Fruit fly (Drosophila melanogaster) whole organism, prepupa: Measurements from ENCODE around the gene RpS10a.
A peak's percentile ranks its signal among the peaks of the same experiment; 100 is the strongest.

Experiments used
- CG11294 ChIP-seq: fragments of 200-800 bp; sonication (Bioruptor generic); IDR thresholded peaks from 2 replicates; pipeline ENCODE4 v1.3.6; 2022; ENCODE audit warnings: missing biosample characterization, missing genetic modification characterization
- CG11762 ChIP-seq: fragments of 200-800 bp; sonication (Bioruptor generic); optimal IDR thresholded peaks from 3 replicates; lab custom pipeline; 2016; ENCODE audit warnings: missing biosample characterization, missing genetic modification characterization; ENCODE audit not compliant: insufficient read depth
- CG11902 ChIP-seq: fragments of 200-800 bp; sonication (Bioruptor generic); optimal IDR thresholded peaks from 3 replicates; lab custom pipeline; 2016; ENCODE audit warnings: missing biosample characterization, missing genetic modification characterization
- CG15336 ChIP-seq: fragments of 200-800 bp; sonication (Bioruptor generic); IDR thresholded peaks from 2 replicates; pipeline ENCODE4 v1.3.6; 2022; ENCODE audit warnings: missing biosample characterization, missing genetic modification characterization
- CG1621 ChIP-seq: fragments of 200-800 bp; sonication (Bioruptor generic); optimal IDR thresholded peaks from 3 replicates; lab custom pipeline; 2018; ENCODE audit warnings: missing biosample characterization, mild to moderate bottlenecking, missing genetic modification characterization
- CG16779 ChIP-seq: fragments of 200-800 bp; sonication (Bioruptor generic); optimal IDR thresholded peaks from 3 replicates; lab custom pipeline; 2017; ENCODE audit warnings: missing biosample characterization, mild to moderate bottlenecking, missing genetic modification characterization
- CG31627 ChIP-seq: fragments of 200-800 bp; sonication (Bioruptor generic); optimal IDR thresholded peaks from 3 replicates; lab custom pipeline; 2016; ENCODE audit warnings: missing biosample characterization, missing genetic modification characterization
- CG34406 ChIP-seq: fragments of 200-800 bp; sonication (Bioruptor generic); optimal IDR thresholded peaks from 3 replicates; lab custom pipeline; 2016; ENCODE audit warnings: missing biosample characterization, missing genetic modification characterization
- CG3919 ChIP-seq: fragments of 200-800 bp; sonication (Bioruptor generic); optimal IDR thresholded peaks from 3 replicates; lab custom pipeline; 2016; ENCODE audit warnings: missing biosample characterization, missing genetic modification characterization
- CG4318 ChIP-seq: fragments of 200-800 bp; sonication (Bioruptor generic); optimal IDR thresholded peaks from 3 replicates; lab custom pipeline; 2017; ENCODE audit warnings: missing biosample characterization, mild to moderate bottlenecking, missing genetic modification characterization
- CG6163 ChIP-seq: fragments of 200-800 bp; sonication (Bioruptor generic); IDR thresholded peaks from 3 replicates; pipeline ENCODE4 v1.3.6; 2022; ENCODE audit warnings: missing biosample characterization, missing genetic modification characterization
- CG6276 ChIP-seq: fragments of 200-800 bp; sonication (Bioruptor generic); optimal IDR thresholded peaks from 2 replicates; lab custom pipeline; 2017; ENCODE audit warnings: missing biosample characterization, mild to moderate bottlenecking, missing genetic modification characterization
- CG6792 ChIP-seq: fragments of 200-800 bp; sonication (Bioruptor generic); optimal IDR thresholded peaks from 3 replicates; lab custom pipeline; 2016; ENCODE audit warnings: missing biosample characterization, missing genetic modification characterization
- CG6854 ChIP-seq: fragments of 200-800 bp; sonication (Bioruptor generic); optimal IDR thresholded peaks from 2 replicates; lab custom pipeline; 2017; ENCODE audit warnings: missing biosample characterization, mild to moderate bottlenecking, missing genetic modification characterization
- CG7368 ChIP-seq: fragments of 200-800 bp; sonication (Bioruptor generic); optimal IDR thresholded peaks from 3 replicates; lab custom pipeline; 2016; ENCODE audit warnings: missing biosample characterization, missing genetic modification characterization
- CG8319 ChIP-seq: fragments of 200-800 bp; sonication (Bioruptor generic); optimal IDR thresholded peaks from 3 replicates; lab custom pipeline; 2016; ENCODE audit warnings: missing biosample characterization, missing genetic modification characterization
- CG9139 ChIP-seq: fragments of 200-800 bp; sonication (Bioruptor generic); optimal IDR thresholded peaks from 3 replicates; lab custom pipeline; 2017; ENCODE audit warnings: missing biosample characterization, mild to moderate bottlenecking, missing genetic modification characterization
- Eip78C ChIP-seq: fragments of 200-800 bp; sonication (Bioruptor generic); peaks from one replicate; lab custom pipeline; 2016; ENCODE audit warnings: missing biosample characterization, missing genetic modification characterization
- Eip93F ChIP-seq: fragments of 200-800 bp; sonication (Bioruptor generic); optimal IDR thresholded peaks from 2 replicates; lab custom pipeline; 2016; ENCODE audit warnings: missing biosample characterization, mild to moderate bottlenecking, missing genetic modification characterization
- Ets21C ChIP-seq: fragments of 200-800 bp; sonication (Bioruptor generic); optimal IDR thresholded peaks from 3 replicates; lab custom pipeline; 2016; ENCODE audit warnings: missing biosample characterization, missing genetic modification characterization
- Hr39 ChIP-seq: fragments of 200-800 bp; sonication (Bioruptor generic); optimal IDR thresholded peaks from 2 replicates; lab custom pipeline; 2016; ENCODE audit warnings: missing biosample characterization, missing genetic modification characterization
- Hr4 ChIP-seq: fragments of 200-800 bp; sonication (Bioruptor generic); optimal IDR thresholded peaks from 3 replicates; lab custom pipeline; 2016; ENCODE audit warnings: missing biosample characterization, missing genetic modification characterization
- Lpt ChIP-seq: fragments of 200-800 bp; sonication (Bioruptor generic); optimal IDR thresholded peaks from 3 replicates; lab custom pipeline; 2016; ENCODE audit warnings: missing biosample characterization, missing genetic modification characterization
- Sox102F ChIP-seq: fragments of 200-800 bp; sonication (Bioruptor generic); optimal IDR thresholded peaks from 2 replicates; lab custom pipeline; 2016; ENCODE audit warnings: missing biosample characterization, mild to moderate bottlenecking, missing genetic modification characterization
- Sox14 ChIP-seq: fragments of 200-800 bp; sonication (Bioruptor generic); optimal IDR thresholded peaks from 3 replicates; lab custom pipeline; 2016; ENCODE audit warnings: missing biosample characterization, missing genetic modification characterization
- Sox15 ChIP-seq: fragments of 200-800 bp; sonication (Bioruptor generic); optimal IDR thresholded peaks from 3 replicates; lab custom pipeline; 2016; ENCODE audit warnings: missing biosample characterization, missing genetic modification characterization
- acj6 ChIP-seq: fragments of 200-800 bp; sonication (Bioruptor generic); optimal IDR thresholded peaks from 3 replicates; lab custom pipeline; 2016; ENCODE audit warnings: missing biosample characterization, missing genetic modification characterization
- cyc ChIP-seq: fragments of 200-800 bp; sonication (Bioruptor generic); optimal IDR thresholded peaks from 3 replicates; lab custom pipeline; 2016; ENCODE audit warnings: missing biosample characterization, missing genetic modification characterization
- dsx ChIP-seq: fragments of 200-800 bp; optimal IDR thresholded peaks from 3 replicates; lab custom pipeline; 2019; ENCODE audit warnings: missing biosample characterization, mild to moderate bottlenecking, missing genetic modification characterization, moderate library complexity; ENCODE audit not compliant: poor library complexity, severe bottlenecking
- esn ChIP-seq: fragments of 200-800 bp; sonication (Bioruptor generic); optimal IDR thresholded peaks from 2 replicates; lab custom pipeline; 2016; ENCODE audit warnings: missing biosample characterization, mild to moderate bottlenecking, missing genetic modification characterization, moderate library complexity
- fd59A ChIP-seq: fragments of 200-800 bp; sonication (Bioruptor generic); optimal IDR thresholded peaks from 2 replicates; lab custom pipeline; 2017; ENCODE audit warnings: missing biosample characterization, mild to moderate bottlenecking, missing genetic modification characterization, missing genetic modification reagents
- lz ChIP-seq: fragments of 200-800 bp; sonication (Bioruptor generic); optimal IDR thresholded peaks from 3 replicates; lab custom pipeline; 2016; ENCODE audit warnings: missing biosample characterization, missing genetic modification characterization
- net ChIP-seq: fragments of 200-800 bp; sonication (Bioruptor generic); optimal IDR thresholded peaks from 3 replicates; lab custom pipeline; 2016; ENCODE audit warnings: missing biosample characterization, missing genetic modification characterization
- salr ChIP-seq, 2 experiments: fragments of 200-800 bp; sonication (Bioruptor generic); optimal IDR thresholded peaks; 3 replicates each; lab custom pipeline; 2016 to 2018; ENCODE audit warnings: missing biosample characterization in 2 of 2, missing genetic modification characterization in 2 of 2, mild to moderate bottlenecking in 1 of 2
- ss ChIP-seq, 2 experiments: fragments of 200-800 bp; sonication (Bioruptor generic); optimal IDR thresholded peaks; 2 replicates in 1 of 2; 3 replicates in 1 of 2; lab custom pipeline; 2017 to 2018; ENCODE audit warnings: mild to moderate bottlenecking in 2 of 2, missing biosample characterization in 2 of 2, missing genetic modification characterization in 2 of 2, moderate library complexity in 1 of 2
- svp ChIP-seq: fragments of 200-800 bp; sonication (Bioruptor generic); peaks from one replicate; lab custom pipeline; 2016; ENCODE audit warnings: missing biosample characterization, missing genetic modification characterization
- topi ChIP-seq: fragments of 200-800 bp; sonication (Bioruptor generic); optimal IDR thresholded peaks from 3 replicates; lab custom pipeline; 2016; ENCODE audit warnings: missing biosample characterization, missing genetic modification characterization

Gene RpS10a

dm6 chr3R:27677174-27677726, 24.7 kb downstream of the RpS10a start, which contains the start of gene Hsdl2 (continued):
- TF ChIP-seq CG3919 (GFP tag; lab: Kevin White, UChicago) (peak; percentile 87), lz (GFP tag; lab: Kevin White, UChicago) (peak; percentile 38), salr (GFP tag; optimal IDR thresholded peaks at IDR 0.05; lab: Kevin White, UChicago) (peak; percentile 64 to 76), cyc (peak; percentile 51), CG8319 (GFP tag; lab: Kevin White, UChicago) (peak; percentile 68), acj6 (GFP tag; lab: Kevin White, UChicago) (peak; percentile 29), CG6276 (peak; percentile 97), Sox102F (peak; percentile 48), CG7368 (peak; percentile 79), CG4318 (no peak), CG34406 (GFP tag; lab: Kevin White, UChicago) (no peak), Hr39 (GFP tag; lab: Kevin White, UChicago) (peak; percentile 27), Eip78C (GFP tag; lab: Kevin White, UChicago) (no peak), Eip93F (GFP tag; lab: Kevin White, UChicago) (peak; percentile 26), CG6854 (GFP tag; lab: Kevin White, UChicago) (peak; percentile 98), Sox15 (GFP tag; lab: Kevin White, UChicago) (no peak), Hr4 (GFP tag; lab: Kevin White, UChicago) (peak; percentile 47), CG15336 (GFP tag; lab: Robert Waterston, UW) (peak; percentile 69; the same call in 1 of the 2 replicates), Lpt (GFP tag; lab: Kevin White, UChicago) (peak; percentile 79), CG11762 (GFP tag; lab: Kevin White, UChicago) (peak; percentile 73), CG11294 (GFP tag; lab: Robert Waterston, UW) (no peak), CG9139 (GFP tag; lab: Kevin White, UChicago) (peak; percentile 95), CG6163 (peak; percentile 56; the same call in 2 of the 3 replicates)

DNA sequence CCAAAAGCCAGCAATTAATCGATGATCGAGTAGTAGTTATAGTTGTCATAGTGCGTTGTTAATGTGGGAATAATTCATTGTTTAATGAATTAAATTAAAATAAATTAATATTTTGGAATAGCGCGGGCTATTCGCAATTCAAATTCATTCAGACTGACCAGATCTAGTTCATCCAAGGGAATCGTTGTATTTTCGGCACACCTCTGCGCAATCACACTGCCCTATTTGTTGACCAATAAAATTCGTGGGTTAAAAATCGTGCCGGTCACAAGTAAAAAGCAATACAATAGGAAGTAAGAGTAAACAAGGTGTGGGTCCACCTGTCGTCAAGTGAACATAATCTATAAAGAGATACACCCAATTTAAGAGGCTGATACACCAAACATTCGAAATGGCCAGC, 26.5 kb downstream of the RpS10a start, which contains the start of gene CG12883:
Gene CG12883, plus strand, starts transcription at position 273 of the 400 bp plus-strand sequence.
- peak; percentile 49 for TF ChIP-seq svp
- TF ChIP-seq CG7368 = no peak
- TF ChIP-seq Sox14 = peak; percentile 19
- peak; percentile 35 for TF ChIP-seq Eip78C (GFP tag; lab: Kevin White, UChicago)

dm6 chr3R:27679667-27680066, 27.1 kb downstream of the RpS10a start:
- TF ChIP-seq Eip78C (GFP tag; lab: Kevin White, UChicago) (peak; percentile 47), svp (peak; percentile 89), topi (GFP tag; lab: Kevin White, UChicago) (no peak), fd59A (no peak), net (no peak)

DNA sequence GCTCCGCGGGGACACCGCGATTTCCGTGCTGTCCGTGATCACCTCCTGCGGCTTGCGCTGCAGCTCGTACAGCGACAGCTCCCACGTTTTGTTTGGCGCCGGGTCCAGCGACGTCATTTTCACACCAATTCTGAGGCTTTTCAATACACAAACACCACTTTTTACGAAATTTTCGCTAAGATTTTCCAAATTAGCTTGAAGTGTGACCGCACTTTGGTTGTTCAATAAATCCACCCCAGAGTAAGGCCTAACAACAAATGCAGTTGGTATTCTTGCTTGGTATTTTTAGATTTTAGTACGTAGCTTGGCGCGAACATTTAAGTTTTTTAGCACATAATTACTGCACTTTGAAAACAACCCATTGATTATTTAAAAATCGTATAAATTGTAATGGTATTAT, 29.2 kb downstream of the RpS10a start, which contains the start of gene Sce:
Gene Sce, minus strand, starts transcription at position 231 of the 400 bp plus-strand sequence.
- no peak for TF ChIP-seq CG11902 (GFP tag; lab: Kevin White, UChicago)
- no peak for TF ChIP-seq lz (GFP tag; lab: Kevin White, UChicago)
- no peak for TF ChIP-seq CG31627 (GFP tag; lab: Kevin White, UChicago)
- no peak for TF ChIP-seq CG9139 (GFP tag; lab: Kevin White, UChicago)
- no peak for TF ChIP-seq salr (GFP tag; optimal IDR thresholded peaks at IDR 0.05; lab: Kevin White, UChicago)
- no peak for TF ChIP-seq net
- TF ChIP-seq CG16779 (tag; lab: Kevin White, UChicago) = no peak
- no peak for TF ChIP-seq esn (GFP tag; lab: Kevin White, UChicago)
- TF ChIP-seq Ets21C (GFP tag; lab: Kevin White, UChicago) = no peak

- TF ChIP-seq CG6792 (GFP tag; lab: Kevin White, UChicago) (no peak), dsx (GFP tag; lab: Kevin White, UChicago) (peak; percentile 89), CG1621 (tag; lab: Kevin White, UChicago) (peak; percentile 3), ss (GFP tag; optimal IDR thresholded peaks at IDR 0.05; lab: Kevin White, UChicago) (peak in 1 of 2 experiments; percentile 64), CG9139 (GFP tag; lab: Kevin White, UChicago) (no peak)
These were observed 32.5 kb downstream of the RpS10a start for dm6 chr3R:27685074-27685473.
